Fruit fly (Drosophila melanogaster) whole organism, embryonic: ENCODE measurements around the gene Aprt.
A peak's percentile ranks its signal among the peaks of the same experiment; 100 is the strongest.

Experiments used
- Abd-B ChIP-seq: fragments of 200-800 bp; sonication (Bioruptor generic); optimal IDR thresholded peaks from 2 replicates; lab custom pipeline; 2018; ENCODE audit warnings: missing biosample characterization, mild to moderate bottlenecking, missing genetic modification characterization, moderate library complexity
- Adf1 ChIP-seq: fragments of 200-800 bp; sonication (Bioruptor generic); IDR thresholded peaks from 2 replicates; pipeline ENCODE4 v1.3.6; 2022; ENCODE audit warnings: missing biosample characterization, missing genetic modification characterization
- Antp ChIP-seq: fragments of 200-800 bp; sonication (Bioruptor generic); optimal IDR thresholded peaks from 3 replicates; lab custom pipeline; 2016; ENCODE audit warnings: missing biosample characterization, missing genetic modification characterization
- C15 ChIP-seq: fragments of 200-800 bp; sonication (Bioruptor generic); IDR thresholded peaks from 3 replicates; pipeline ENCODE4 v1.3.6; 2022; ENCODE audit warnings: missing biosample characterization, missing genetic modification characterization
- CG12219 ChIP-seq: fragments of 200-800 bp; sonication (Bioruptor generic); optimal IDR thresholded peaks from 3 replicates; lab custom pipeline; 2018; ENCODE audit warnings: missing biosample characterization, mild to moderate bottlenecking, missing genetic modification characterization
- CG12299 ChIP-seq: fragments of 200-800 bp; sonication (Bioruptor generic); optimal IDR thresholded peaks from 2 replicates; lab custom pipeline; 2018; ENCODE audit warnings: missing biosample characterization, mild to moderate bottlenecking, missing genetic modification characterization
- CG12769 ChIP-seq: fragments of 200-800 bp; sonication (Bioruptor generic); optimal IDR thresholded peaks from 2 replicates; lab custom pipeline; 2019; ENCODE audit warnings: missing biosample characterization, mild to moderate bottlenecking, missing genetic modification characterization, moderate library complexity
- CG14667 ChIP-seq: fragments of 200-800 bp; sonication (Bioruptor generic); IDR thresholded peaks from 2 replicates; pipeline ENCODE4 v1.3.6; 2022; ENCODE audit warnings: missing biosample characterization, missing genetic modification characterization
- CG16815 ChIP-seq: fragments of 200-800 bp; sonication (Bioruptor generic); optimal IDR thresholded peaks from 3 replicates; lab custom pipeline; 2017; ENCODE audit warnings: missing biosample characterization, mild to moderate bottlenecking, missing genetic modification characterization
- CG17829 ChIP-seq: fragments of 200-800 bp; optimal IDR thresholded peaks from 2 replicates; lab custom pipeline; 2019; ENCODE audit warnings: missing biosample characterization, mild to moderate bottlenecking, missing genetic modification characterization, moderate library complexity
- CG31365 ChIP-seq: fragments of 200-800 bp; sonication (Bioruptor generic); optimal IDR thresholded peaks from 2 replicates; lab custom pipeline; 2018; ENCODE audit warnings: missing biosample characterization, mild to moderate bottlenecking, missing genetic modification characterization
- CG42726 ChIP-seq: fragments of 200-800 bp; sonication (Bioruptor generic); IDR thresholded peaks from 2 replicates; pipeline ENCODE4 v1.3.6; 2022; ENCODE audit warnings: missing biosample characterization, missing genetic modification characterization; ENCODE audit not compliant: partially characterized antibody
- CG43689 ChIP-seq: fragments of 200-800 bp; sonication (Bioruptor generic); IDR thresholded peaks from 2 replicates; pipeline ENCODE4 v1.3.6; 2022; ENCODE audit warnings: missing biosample characterization, missing genetic modification characterization
- CG4707 ChIP-seq: fragments of 200-800 bp; sonication (Bioruptor generic); optimal IDR thresholded peaks from 2 replicates; lab custom pipeline; 2018; ENCODE audit warnings: missing biosample characterization, mild to moderate bottlenecking, missing genetic modification characterization, moderate library complexity
- CG8290 ChIP-seq, 3 experiments: fragments of 200-800 bp; sonication (Bioruptor generic); optimal IDR thresholded peaks; 2 replicates each; lab custom pipeline; 2016 to 2019; ENCODE audit warnings: missing biosample characterization in 3 of 3, missing genetic modification characterization in 3 of 3, mild to moderate bottlenecking in 2 of 3, moderate library complexity in 1 of 3
- CrebB ChIP-seq: fragments of 200-800 bp; sonication (Bioruptor generic); optimal IDR thresholded peaks from 3 replicates; lab custom pipeline; 2018; ENCODE audit warnings: missing biosample characterization, mild to moderate bottlenecking, missing genetic modification characterization
- Dek ChIP-seq: fragments of 200-800 bp; sonication (Bioruptor generic); optimal IDR thresholded peaks from 3 replicates; lab custom pipeline; 2019; ENCODE audit warnings: missing biosample characterization, mild to moderate bottlenecking, missing genetic modification characterization, moderate library complexity
- Doc3 ChIP-seq: fragments of 200-800 bp; sonication (Bioruptor generic); IDR thresholded peaks from 3 replicates; pipeline ENCODE4 v1.3.6; 2022; ENCODE audit warnings: missing biosample characterization, missing genetic modification characterization; ENCODE audit not compliant: partially characterized antibody
- Dref ChIP-seq: fragments of 200-800 bp; sonication (Bioruptor generic); IDR thresholded peaks from 2 replicates; pipeline ENCODE4 v1.3.6; 2022; ENCODE audit warnings: missing biosample characterization, missing genetic modification characterization
- Drgx ChIP-seq: fragments of 200-800 bp; sonication (Bioruptor generic); IDR thresholded peaks from 2 replicates; pipeline ENCODE4 v1.3.6; 2022; ENCODE audit warnings: missing biosample characterization, missing genetic modification characterization
- H2.0 ChIP-seq: fragments of 200-800 bp; sonication (Bioruptor generic); IDR thresholded peaks from 2 replicates; pipeline ENCODE4 v1.3.6; 2022; ENCODE audit warnings: missing biosample characterization, missing genetic modification characterization
- HLH4C ChIP-seq: fragments of 200-800 bp; sonication (Bioruptor generic); IDR thresholded peaks from 3 replicates; pipeline ENCODE4 v1.3.6; 2022; ENCODE audit warnings: missing biosample characterization, missing genetic modification characterization; ENCODE audit not compliant: partially characterized antibody
- Max ChIP-seq: fragments of 200-800 bp; sonication (Bioruptor generic); optimal IDR thresholded peaks from 2 replicates; lab custom pipeline; 2016; ENCODE audit warnings: missing biosample characterization, mild to moderate bottlenecking, missing genetic modification characterization
- NC2α ChIP-seq: fragments of 200-800 bp; sonication (Bioruptor generic); optimal IDR thresholded peaks from 2 replicates; lab custom pipeline; 2016; ENCODE audit warnings: missing biosample characterization, missing genetic modification characterization
- Poxn ChIP-seq: fragments of 200-800 bp; sonication (Bioruptor generic); IDR thresholded peaks from 2 replicates; pipeline ENCODE4 v1.3.6; 2022; ENCODE audit warnings: missing biosample characterization, missing genetic modification characterization
- Ravus ChIP-seq: fragments of 200-800 bp; sonication (Bioruptor generic); IDR thresholded peaks from 2 replicates; pipeline ENCODE4 v1.3.6; 2022; ENCODE audit warnings: missing biosample characterization, missing genetic modification characterization
- Side ChIP-seq: fragments of 200-800 bp; sonication (Bioruptor generic); optimal IDR thresholded peaks from 2 replicates; lab custom pipeline; 2016; ENCODE audit warnings: missing biosample characterization, missing genetic modification characterization
- Vsx1 ChIP-seq: fragments of 200-800 bp; sonication (Bioruptor generic); optimal IDR thresholded peaks from 2 replicates; lab custom pipeline; 2017; ENCODE audit warnings: missing biosample characterization, mild to moderate bottlenecking, missing genetic modification characterization, missing genetic modification reagents
- abd-A ChIP-seq: fragments of 200-800 bp; sonication (Bioruptor generic); optimal IDR thresholded peaks from 3 replicates; lab custom pipeline; 2019; ENCODE audit warnings: missing biosample characterization, mild to moderate bottlenecking, missing genetic modification characterization, moderate library complexity
- chm ChIP-seq: fragments of 200-800 bp; sonication (Bioruptor generic); IDR thresholded peaks from 2 replicates; pipeline ENCODE4 v1.3.6; 2022; ENCODE audit warnings: missing biosample characterization, missing genetic modification characterization
- croc ChIP-seq: fragments of 200-800 bp; sonication (Bioruptor generic); conservative IDR thresholded peaks from 3 replicates; pipeline ENCODE4 v1.3.6; 2022; ENCODE audit warnings: missing biosample characterization, missing genetic modification characterization
- ems ChIP-seq: fragments of 200-800 bp; sonication (Bioruptor generic); optimal IDR thresholded peaks from 3 replicates; lab custom pipeline; 2016; ENCODE audit warnings: missing biosample characterization, missing genetic modification characterization
- esg ChIP-seq: fragments of 200-800 bp; sonication (Bioruptor generic); conservative IDR thresholded peaks from 2 replicates; pipeline ENCODE4 v1.3.6; 2022; ENCODE audit warnings: missing biosample characterization, missing genetic modification characterization
- hkb ChIP-seq, 2 experiments: fragments of 200-800 bp in 1 of 2; fragments of >200 bp in 1 of 2; sonication (Bioruptor generic) in 1 of 2; IDR thresholded peaks in 1 of 2; optimal IDR thresholded peaks in 1 of 2; 2 replicates each; pipeline versions ENCODE4 v1.3.6 to Lab custom; 2017 to 2022; ENCODE audit warnings: missing biosample characterization in 1 of 2, missing genetic modification characterization in 1 of 2
- lov ChIP-seq, 2 experiments: fragments of 200-800 bp in 1 of 2; fragments of >200 bp in 1 of 2; sonication (Bioruptor generic) in 1 of 2; IDR thresholded peaks in 1 of 2; optimal IDR thresholded peaks in 1 of 2; 2 replicates in 1 of 2; 3 replicates in 1 of 2; pipeline versions ENCODE4 v1.3.6 to Lab custom; 2017 to 2022; ENCODE audit warnings: missing biosample characterization in 1 of 2, missing genetic modification characterization in 1 of 2
- nmo ChIP-seq: fragments of 200-800 bp; sonication (Bioruptor generic); optimal IDR thresholded peaks from 2 replicates; lab custom pipeline; 2018; ENCODE audit warnings: missing biosample characterization, mild to moderate bottlenecking, missing genetic modification characterization, moderate library complexity
- odd ChIP-seq: fragments of 200-800 bp; sonication (Bioruptor generic); optimal IDR thresholded peaks from 2 replicates; lab custom pipeline; 2017; ENCODE audit warnings: missing biosample characterization, mild to moderate bottlenecking, missing genetic modification characterization
- otp ChIP-seq: fragments of 200-800 bp; sonication (Bioruptor generic); IDR thresholded peaks from 3 replicates; pipeline ENCODE4, ENCODE4 v1.3.6; 2022; ENCODE audit warnings: missing biosample characterization, missing genetic modification characterization
- pan ChIP-seq, 4 experiments: fragments of >200 bp in 3 of 4; fragments of 200-800 bp in 1 of 4; sonication (Bioruptor generic) in 1 of 4; optimal IDR thresholded peaks in 3 of 4; IDR thresholded peaks in 1 of 4; 2 replicates each; pipeline versions ENCODE4 v1.3.6 to Lab custom; 2017 to 2022; ENCODE audit warnings: missing biosample characterization in 2 of 4, missing genetic modification characterization in 2 of 4, mixed read lengths in 1 of 4
- phol ChIP-seq: fragments of 200-800 bp; sonication (Bioruptor generic); optimal IDR thresholded peaks from 3 replicates; lab custom pipeline; 2018; ENCODE audit warnings: missing biosample characterization, mild to moderate bottlenecking, missing genetic modification characterization, moderate library complexity
- pum ChIP-seq: fragments of 200-800 bp; sonication (Bioruptor generic); optimal IDR thresholded peaks from 2 replicates; lab custom pipeline; 2016; ENCODE audit warnings: missing biosample characterization, missing genetic modification characterization
- sd ChIP-seq: fragments of 200-800 bp; sonication (Bioruptor generic); optimal IDR thresholded peaks from 3 replicates; lab custom pipeline; 2018; ENCODE audit warnings: missing biosample characterization, mild to moderate bottlenecking, missing genetic modification characterization, moderate library complexity
- sisA ChIP-seq: fragments of 200-800 bp; sonication (Bioruptor generic); IDR thresholded peaks from 2 replicates; pipeline ENCODE4 v1.3.6; 2022; ENCODE audit warnings: missing biosample characterization, missing genetic modification characterization
- slp2 ChIP-seq: fragments of 200-800 bp; sonication (Bioruptor generic); optimal IDR thresholded peaks from 2 replicates; lab custom pipeline; 2016; ENCODE audit warnings: missing biosample characterization, missing genetic modification characterization
- unpg ChIP-seq: fragments of 200-800 bp; sonication (Bioruptor generic); optimal IDR thresholded peaks from 3 replicates; lab custom pipeline; 2018; ENCODE audit warnings: missing biosample characterization, mild to moderate bottlenecking, missing genetic modification characterization, moderate library complexity
- vvl ChIP-seq: fragments of 200-800 bp; sonication (Bioruptor generic); IDR thresholded peaks from 2 replicates; pipeline ENCODE4 v1.3.6; 2022; ENCODE audit warnings: missing biosample characterization, missing genetic modification characterization
- wdn ChIP-seq: fragments of 200-800 bp; sonication (Bioruptor generic); IDR thresholded peaks from 2 replicates; pipeline ENCODE4 v1.3.6; 2022; ENCODE audit warnings: missing biosample characterization, missing genetic modification characterization
- yki ChIP-seq: fragments of >200 bp; optimal IDR thresholded peaks from 3 replicates; lab custom pipeline; 2018

Gene Aprt

dm6 chr3L:1886125-1886544 is 1.3 kb upstream of the Aprt start (continued):
- TF ChIP-seq hkb (optimal IDR thresholded peaks at IDR 0.05; lab: Kevin White, UChicago) (no peak), hkb (GFP tag; IDR thresholded peaks at IDR 0.05; lab: Robert Waterston, UW) (peak; percentile 85), sisA (GFP tag; lab: Robert Waterston, UW) (peak; percentile 87), CG12219 (GFP tag; lab: Kevin White, UChicago) (peak; percentile 76), odd (GFP tag; lab: Kevin White, UChicago) (peak; percentile 55), Abd-B (GFP tag; lab: Kevin White, UChicago) (peak; percentile 81), CrebB (tag; lab: Kevin White, UChicago) (peak; percentile 47), Doc3 (GFP tag; lab: Robert Waterston, UW) (no peak), pan (optimal IDR thresholded peaks at IDR 0.05; lab: Kevin White, UChicago) (no peak), pan (GFP tag; optimal IDR thresholded peaks at IDR 0.05 in 1 of 2, IDR thresholded peaks at IDR 0.05 in 1 of 2) (peak in 1 of 2 experiments; percentile 82), H2.0 (GFP tag; lab: Robert Waterston, UW) (peak; percentile 79), Dek (tag; lab: Kevin White, UChicago) (peak; percentile 27), pum (GFP tag; lab: Kevin White, UChicago) (peak; percentile 85), slp2 (peak; percentile 44), CG12769 (tag; lab: Kevin White, UChicago) (peak; percentile 77), chm (GFP tag; lab: Robert Waterston, UW) (peak; percentile 82), Ravus (GFP tag; lab: Robert Waterston, UW) (peak; percentile 73), CG14667 (GFP tag; lab: Robert Waterston, UW) (peak; percentile 75), CG31365 (tag; lab: Kevin White, UChicago) (no peak), Dref (GFP tag; lab: Robert Waterston, UW) (no peak), CG12299 (tag; lab: Kevin White, UChicago) (peak; percentile 27)

dm6 chr3L:1885436-1885835 is 617 bp upstream of the Aprt start, which contains the start of gene Tmhs:
Gene Tmhs, plus strand, starts transcription at chr3L:1885657.
- no peak for TF ChIP-seq nmo (GFP tag; lab: Kevin White, UChicago)
- peak; percentile 28; the same call in 1 of the 3 replicates for TF ChIP-seq otp (GFP tag; lab: Robert Waterston, UW)
- TF ChIP-seq ems (GFP tag; lab: Kevin White, UChicago): no peak
- peak; percentile 43 for TF ChIP-seq yki (lab: Kevin White, UChicago)
- TF ChIP-seq Side (GFP tag; lab: Kevin White, UChicago): no peak
- no peak for TF ChIP-seq croc (GFP tag; lab: Robert Waterston, UW)
- no peak for TF ChIP-seq esg (GFP tag; lab: Robert Waterston, UW)
- TF ChIP-seq NC2α (GFP tag; lab: Kevin White, UChicago): no peak
- TF ChIP-seq phol (tag; lab: Kevin White, UChicago): no peak
- TF ChIP-seq CG17829: no peak
- TF ChIP-seq HLH4C (GFP tag; lab: Robert Waterston, UW): no peak
- TF ChIP-seq vvl (GFP tag; lab: Robert Waterston, UW): peak; percentile 72
- peak; percentile 39 for TF ChIP-seq abd-A (tag; lab: Kevin White, UChicago)
- peak; percentile 27 for TF ChIP-seq sd
- no peak for TF ChIP-seq wdn (GFP tag; lab: Robert Waterston, UW)
- TF ChIP-seq CG8290 (GFP tag; optimal IDR thresholded peaks at IDR 0.05; lab: Kevin White, UChicago): no peak
- peak in 1 of 2 experiments; percentile 20 for TF ChIP-seq CG8290 (tag; optimal IDR thresholded peaks at IDR 0.05; lab: Kevin White, UChicago)
- no peak for TF ChIP-seq C15
- no peak for TF ChIP-seq lov (optimal IDR thresholded peaks at IDR 0.05; lab: Kevin White, UChicago)
- no peak for TF ChIP-seq lov (GFP tag; IDR thresholded peaks at IDR 0.05; lab: Robert Waterston, UW)
- no peak for TF ChIP-seq CG4707
- peak; percentile 14; the same call in 1 of the 2 replicates for TF ChIP-seq CG42726 (GFP tag; lab: Robert Waterston, UW)
- TF ChIP-seq Vsx1 (GFP tag; lab: Kevin White, UChicago): no peak
- TF ChIP-seq Max (GFP tag; lab: Kevin White, UChicago): no peak
- TF ChIP-seq Adf1 (GFP tag; lab: Robert Waterston, UW): no peak
- TF ChIP-seq Drgx: 0 out of 2 replicates have a peak, but pooled peaks have one; percentile 14
- TF ChIP-seq unpg (GFP tag; lab: Kevin White, UChicago): no peak
- no peak for TF ChIP-seq CG16815 (GFP tag; lab: Kevin White, UChicago)
- TF ChIP-seq CG43689 (GFP tag; lab: Robert Waterston, UW): no peak
- TF ChIP-seq Poxn (GFP tag; lab: Robert Waterston, UW): no peak
- TF ChIP-seq Antp (GFP tag; lab: Kevin White, UChicago): no peak
